Worm (Caenorhabditis elegans): ENCODE results near the gene str-92.

ce11 chrV:17714330-17714729, 37.9 kb upstream of the str-92 start, which contains the start of gene twk-33:
- TF ChIP-seq ceh-90 (tag; optimal IDR thresholded peaks at IDR 0.05) (no peak), nhr-28 (tag; optimal IDR thresholded peaks at IDR 0.05) (no peak), fos-1 (tag; optimal IDR thresholded peaks at IDR 0.05) (no peak), zag-1 (tag; optimal IDR thresholded peaks at IDR 0.05) (no peak), nhr-237 (tag; optimal IDR thresholded peaks at IDR 0.05) (no peak), sox-4 (tag; optimal IDR thresholded peaks at IDR 0.05) (no peak), ztf-11 (tag; optimal IDR thresholded peaks at IDR 0.05) (no peak), lin-14 (GFP tag; optimal IDR thresholded peaks at IDR 0.05) (no peak), nhr-47 (tag; optimal IDR thresholded peaks at IDR 0.05) (no peak), elt-3 (tag; optimal IDR thresholded peaks at IDR 0.05) (peak in 1 of 6 experiments; percentile 63), egl-27 (tag; optimal IDR thresholded peaks at IDR 0.05) (no peak), tlp-1 (tag; optimal IDR thresholded peaks at IDR 0.05) (peak; percentile 40), aly-2 (tag; optimal IDR thresholded peaks at IDR 0.05) (no peak), ama-1 (optimal IDR thresholded peaks at IDR 0.05) (no peak)
